Worm (Caenorhabditis elegans): ENCODE measurements around the gene tag-243.

DNA sequence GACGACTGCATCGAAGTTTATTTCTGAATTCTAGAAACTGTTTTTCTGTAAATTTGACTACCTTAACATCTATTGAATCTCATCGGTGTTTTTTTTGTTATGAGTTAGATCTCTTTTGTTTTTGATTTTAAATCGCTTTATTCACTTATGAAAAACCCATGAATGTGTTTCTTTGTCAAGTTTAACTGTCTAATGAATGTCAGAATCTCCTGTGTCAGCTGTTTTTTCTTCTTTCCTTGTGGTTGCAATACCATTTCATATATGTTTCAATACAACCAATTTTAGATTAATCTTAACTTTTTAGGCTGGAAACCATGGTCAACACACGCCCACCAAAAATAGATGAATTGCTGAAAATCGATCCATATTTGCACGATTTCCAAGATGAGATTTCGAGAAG is 6.8 kb upstream of the tag-243 start, which contains the start of gene T04A8.7:
- TF ChIP-seq tbx-11 (GFP tag; IDR thresholded peaks at IDR 0.05) (no peak), sea-1 (GFP tag; conservative IDR thresholded peaks at IDR 0.05) (no peak), ets-7 (tag; optimal IDR thresholded peaks at IDR 0.05) (no peak), F13C5.2 (tag; optimal IDR thresholded peaks at IDR 0.05) (no peak), tra-4 (tag; optimal IDR thresholded peaks at IDR 0.05) (no peak), ama-1 (optimal IDR thresholded peaks at IDR 0.05) (no peak), flt-1 (GFP tag; IDR thresholded peaks at IDR 0.05) (no peak), hnd-1 (tag; optimal IDR thresholded peaks at IDR 0.05) (no peak), ceh-36 (tag; optimal IDR thresholded peaks at IDR 0.05) (no peak), scrt-1 (GFP tag; IDR thresholded peaks at IDR 0.05) (no peak)
